Worm (Caenorhabditis elegans) whole organism, early embryonic: ENCODE data around the gene Y5H2A.1.

Experiments
- B0310.2 ChIP-seq: sonication (generic microtip); optimal IDR thresholded peaks from 2 replicates; lab custom pipeline; 2016; ENCODE audit warnings: mild to moderate bottlenecking, missing genetic modification characterization, missing compliant biosample characterization
- F13C5.2 ChIP-seq: sonication (generic microtip); optimal IDR thresholded peaks from 2 replicates; lab custom pipeline; 2017; ENCODE audit warnings: mild to moderate bottlenecking, missing genetic modification characterization, inconsistent platforms, missing compliant biosample characterization
- aly-1 ChIP-seq: sonication (generic microtip); optimal IDR thresholded peaks from 2 replicates; lab custom pipeline; 2016; ENCODE audit warnings: missing genetic modification characterization, missing compliant biosample characterization
- ama-1 ChIP-seq: fragments of 150-350 bp; optimal IDR thresholded peaks from 2 replicates; lab custom pipeline; 2014
- ceh-13 ChIP-seq: fragments of 200-800 bp; sonication (Bioruptor generic); optimal IDR thresholded peaks from 2 replicates; lab custom pipeline; 2018; ENCODE audit warnings: mild to moderate bottlenecking, missing genetic modification characterization, missing compliant biosample characterization
- ceh-36 ChIP-seq: sonication (generic microtip); optimal IDR thresholded peaks from 2 replicates; lab custom pipeline; 2016; ENCODE audit warnings: missing genetic modification characterization, inconsistent platforms, missing compliant biosample characterization
- ets-7 ChIP-seq: sonication (generic microtip); optimal IDR thresholded peaks from 2 replicates; lab custom pipeline; 2016; ENCODE audit warnings: missing genotype, missing genetic modification characterization, missing compliant biosample characterization
- flt-1 ChIP-seq: fragments of 200-800 bp; sonication (Bioruptor generic); IDR thresholded peaks from 2 replicates; pipeline ENCODE4 v1.3.6; 2022; ENCODE audit warnings: missing genetic modification characterization, missing compliant biosample characterization
- hmbx-1 ChIP-seq: sonication (generic microtip); optimal IDR thresholded peaks from 2 replicates; lab custom pipeline; 2016; ENCODE audit warnings: mild to moderate bottlenecking, missing genetic modification characterization, missing compliant biosample characterization
- hmg-4 ChIP-seq: fragments of 200-800 bp; sonication (Bioruptor generic); optimal IDR thresholded peaks from 2 replicates; lab custom pipeline; 2018; ENCODE audit warnings: mild to moderate bottlenecking, missing genetic modification characterization, missing compliant biosample characterization
- hnd-1 ChIP-seq: sonication (generic microtip); optimal IDR thresholded peaks from 2 replicates; lab custom pipeline; 2016; ENCODE audit warnings: missing genetic modification characterization, missing compliant biosample characterization
- pes-1 ChIP-seq: fragments of 200-800 bp; sonication (Bioruptor generic); IDR thresholded peaks from 2 replicates; pipeline ENCODE4 v1.3.6; 2022; ENCODE audit warnings: missing genetic modification reagents, missing genetic modification characterization, missing compliant biosample characterization
- scrt-1 ChIP-seq: fragments of 200-800 bp; sonication (Bioruptor generic); IDR thresholded peaks from 2 replicates; pipeline ENCODE4 v1.3.6; 2022; ENCODE audit warnings: missing genetic modification characterization, missing compliant biosample characterization
- sea-1 ChIP-seq: fragments of 200-800 bp; sonication (Bioruptor generic); conservative IDR thresholded peaks from 2 replicates; pipeline ENCODE4 v1.3.6; 2022; ENCODE audit warnings: missing genetic modification characterization, missing compliant biosample characterization
- tbx-11 ChIP-seq: fragments of 200-800 bp; sonication (Bioruptor generic); IDR thresholded peaks from 2 replicates; pipeline ENCODE4 v1.3.6; 2022; ENCODE audit warnings: missing genetic modification characterization, missing compliant biosample characterization
- tbx-37 ChIP-seq: fragments of 200-800 bp; sonication (Bioruptor generic); conservative IDR thresholded peaks from 2 replicates; pipeline ENCODE4 v1.3.6; 2022; ENCODE audit warnings: missing genetic modification reagents, missing genetic modification characterization, missing compliant biosample characterization
- tra-4 ChIP-seq: sonication (generic microtip); optimal IDR thresholded peaks from 2 replicates; lab custom pipeline; 2017; ENCODE audit warnings: missing genetic modification characterization, missing compliant biosample characterization

The Y5H2A.1 gene

ce11 chrV:2249310-2249709 lies 22.3 kb downstream of the Y5H2A.1 start, which contains the start of gene cyp-33C6:
Gene cyp-33C6, minus strand, starts transcription at chrV:2249410.
- TF ChIP-seq aly-1 (tag; lab: Kevin White, UChicago) (no peak), tbx-11 (GFP tag; lab: Robert Waterston, UW) (no peak), ceh-36 (no peak), pes-1 (no peak), ets-7 (tag; lab: Kevin White, UChicago) (no peak), B0310.2 (tag; lab: Kevin White, UChicago) (no peak), hnd-1 (tag; lab: Kevin White, UChicago) (no peak), hmbx-1 (tag; lab: Kevin White, UChicago) (no peak), ceh-13 (GFP tag; lab: Kevin White, UChicago) (no peak), ama-1 (lab: Kevin White, UChicago) (no peak), flt-1 (GFP tag; lab: Robert Waterston, UW) (no peak), scrt-1 (GFP tag; lab: Robert Waterston, UW) (no peak), tra-4 (tag; lab: Kevin White, UChicago) (no peak), sea-1 (GFP tag; lab: Robert Waterston, UW) (no peak), hmg-4 (no peak), F13C5.2 (tag; lab: Kevin White, UChicago) (no peak), tbx-37 (GFP tag; lab: Robert Waterston, UW) (no peak)

- TF ChIP-seq tbx-37 (GFP tag; lab: Robert Waterston, UW), result no peak
- no peak for TF ChIP-seq ceh-13 (GFP tag; lab: Kevin White, UChicago)
- no peak for TF ChIP-seq hmbx-1 (tag; lab: Kevin White, UChicago)
- no peak for TF ChIP-seq flt-1 (GFP tag; lab: Robert Waterston, UW)
- TF ChIP-seq ets-7 (tag; lab: Kevin White, UChicago), result no peak
- TF ChIP-seq aly-1 (tag; lab: Kevin White, UChicago), result no peak
- no peak for TF ChIP-seq pes-1
- no peak for TF ChIP-seq tra-4 (tag; lab: Kevin White, UChicago)
- TF ChIP-seq ama-1 (lab: Kevin White, UChicago), result no peak
- no peak for TF ChIP-seq sea-1 (GFP tag; lab: Robert Waterston, UW)
- TF ChIP-seq ceh-36, result no peak
- no peak for TF ChIP-seq B0310.2 (tag; lab: Kevin White, UChicago)
- no peak for TF ChIP-seq scrt-1 (GFP tag; lab: Robert Waterston, UW)
- no peak for TF ChIP-seq F13C5.2 (tag; lab: Kevin White, UChicago)
- TF ChIP-seq hmg-4, result no peak
Observed at ce11 chrV:2244751-2245150, 26.9 kb downstream of the Y5H2A.1 start, which contains the start of gene cyp-33C5. Gene cyp-33C5, plus strand, starts transcription at chrV:2245004.

ce11 chrV:2242630-2243029 lies 29.0 kb downstream of the Y5H2A.1 start, which contains the start of gene cyp-33C3:
Gene cyp-33C3, plus strand, starts transcription at chrV:2242778.
- TF ChIP-seq tra-4 (tag; lab: Kevin White, UChicago), result no peak
- no peak for TF ChIP-seq ama-1 (lab: Kevin White, UChicago)

ce11 chrV:2238012-2238411 lies 33.6 kb downstream of the Y5H2A.1 start:
- TF ChIP-seq tbx-11 (GFP tag; lab: Robert Waterston, UW), result no peak
- no peak for TF ChIP-seq aly-1 (tag; lab: Kevin White, UChicago)
- no peak for TF ChIP-seq flt-1 (GFP tag; lab: Robert Waterston, UW)
- no peak for TF ChIP-seq hnd-1 (tag; lab: Kevin White, UChicago)
- no peak for TF ChIP-seq tbx-37 (GFP tag; lab: Robert Waterston, UW)
- no peak for TF ChIP-seq F13C5.2 (tag; lab: Kevin White, UChicago)
- no peak for TF ChIP-seq hmbx-1 (tag; lab: Kevin White, UChicago)

- no peak for TF ChIP-seq hmbx-1 (tag; lab: Kevin White, UChicago)
- TF ChIP-seq ama-1 (lab: Kevin White, UChicago), result no peak
Observed at ce11 chrV:2235848-2236247, 35.8 kb downstream of the Y5H2A.1 start, which contains the start of gene cyp-33C4. Gene cyp-33C4, plus strand, starts transcription at chrV:2236140.

- TF ChIP-seq F13C5.2 (tag; lab: Kevin White, UChicago) (no peak), hmbx-1 (tag; lab: Kevin White, UChicago) (no peak), ets-7 (tag; lab: Kevin White, UChicago) (no peak), ama-1 (lab: Kevin White, UChicago) (no peak), ceh-13 (GFP tag; lab: Kevin White, UChicago) (no peak), hmg-4 (no peak), hnd-1 (tag; lab: Kevin White, UChicago) (no peak), tbx-37 (GFP tag; lab: Robert Waterston, UW) (no peak), flt-1 (GFP tag; lab: Robert Waterston, UW) (no peak), B0310.2 (tag; lab: Kevin White, UChicago) (no peak), sea-1 (GFP tag; lab: Robert Waterston, UW) (no peak), aly-1 (tag; lab: Kevin White, UChicago) (no peak), scrt-1 (GFP tag; lab: Robert Waterston, UW) (no peak), pes-1 (no peak), tra-4 (tag; lab: Kevin White, UChicago) (no peak), ceh-36 (no peak), tbx-11 (GFP tag; lab: Robert Waterston, UW) (no peak)
Observed at ce11 chrV:2233177-2233576, 38.5 kb downstream of the Y5H2A.1 start, which contains the start of gene nhr-96. Gene nhr-96, plus strand, starts transcription at chrV:2233477.

- TF ChIP-seq hnd-1 (tag; lab: Kevin White, UChicago), result no peak
- no peak for TF ChIP-seq ceh-13 (GFP tag; lab: Kevin White, UChicago)
Observed at ce11 chrV:2230912-2231311, 40.7 kb downstream of the Y5H2A.1 start, which contains the start of gene nhr-134. Gene nhr-134, plus strand, starts transcription at chrV:2231223.

ce11 chrV:2228781-2229180 lies 42.9 kb downstream of the Y5H2A.1 start, which contains the start of gene nhr-126:
Gene nhr-126, plus strand, starts transcription at chrV:2229081.
- TF ChIP-seq tbx-11 (GFP tag; lab: Robert Waterston, UW) (no peak), hnd-1 (tag; lab: Kevin White, UChicago) (no peak), tra-4 (tag; lab: Kevin White, UChicago) (no peak), B0310.2 (tag; lab: Kevin White, UChicago) (no peak), hmbx-1 (tag; lab: Kevin White, UChicago) (no peak), pes-1 (no peak), sea-1 (GFP tag; lab: Robert Waterston, UW) (no peak), scrt-1 (GFP tag; lab: Robert Waterston, UW) (no peak), flt-1 (GFP tag; lab: Robert Waterston, UW) (no peak), tbx-37 (GFP tag; lab: Robert Waterston, UW) (no peak), ets-7 (tag; lab: Kevin White, UChicago) (no peak), ama-1 (lab: Kevin White, UChicago) (no peak), ceh-36 (no peak), ceh-13 (GFP tag; lab: Kevin White, UChicago) (no peak), hmg-4 (no peak), F13C5.2 (tag; lab: Kevin White, UChicago) (no peak)
